Fruit fly (Drosophila melanogaster): ENCODE results near the gene CG15293.

The CG15293 gene

dm6 chr2L:14094606-14095005, 14.6 kb downstream of the CG15293 start (continued):
- TF ChIP-seq CG17829 (tag; optimal IDR thresholded peaks at IDR 0.05) (no peak), CG17612 (GFP tag; IDR thresholded peaks at IDR 0.05) (peak; percentile 5; the same call in 1 of the 2 replicates), unpg (GFP tag; optimal IDR thresholded peaks at IDR 0.05) (no peak), Oaz (GFP tag; IDR thresholded peaks at IDR 0.05) (no peak), corto (GFP tag; optimal IDR thresholded peaks at IDR 0.05) (no peak), CG4617 (GFP tag; optimal IDR thresholded peaks at IDR 0.05; ENCODE audit: borderline replicate concordance) (peak; percentile 1), hbn (GFP tag; IDR thresholded peaks at IDR 0.05; ENCODE audit: partially characterized antibody) (no peak), CG8388 (GFP tag; optimal IDR thresholded peaks at IDR 0.05) (no peak), pita (GFP tag; optimal IDR thresholded peaks at IDR 0.05) (peak; percentile 24), al (GFP tag; IDR thresholded peaks at IDR 0.05) (peak; percentile 48), Doc3 (GFP tag; IDR thresholded peaks at IDR 0.05; ENCODE audit: partially characterized antibody) (no peak), CG4282 (GFP tag; optimal IDR thresholded peaks at IDR 0.05) (peak; percentile 33), CG32532 (GFP tag; IDR thresholded peaks at IDR 0.05) (no peak), Lhr (GFP tag; optimal IDR thresholded peaks at IDR 0.05) (peak; percentile 81), insv (GFP tag; optimal IDR thresholded peaks at IDR 0.05) (peak in 1 of 2 experiments; percentile 28), ham (GFP tag; IDR thresholded peaks at IDR 0.05) (no peak), tup (GFP tag; optimal IDR thresholded peaks at IDR 0.05) (no peak), HLH4C (GFP tag; IDR thresholded peaks at IDR 0.05; ENCODE audit: partially characterized antibody) (0 out of 3 replicates have a peak, but pooled peaks have one; percentile 28), zen2 (GFP tag; IDR thresholded peaks at IDR 0.05; ENCODE audit: partially characterized antibody) (no peak), esg (GFP tag; conservative IDR thresholded peaks at IDR 0.05) (no peak), pho (GFP tag; optimal IDR thresholded peaks at IDR 0.05) (no peak), CG9817 (tag; optimal IDR thresholded peaks at IDR 0.05) (peak; percentile 48), H2.0 (GFP tag; IDR thresholded peaks at IDR 0.05) (no peak; the same call in 1 of the 2 replicates), Drgx (GFP tag; IDR thresholded peaks at IDR 0.05) (no peak), HmgD (GFP tag; optimal IDR thresholded peaks at IDR 0.05) (peak; percentile 40), CG3163 (GFP tag; optimal IDR thresholded peaks at IDR 0.05) (peak; percentile 18), Hr51 (GFP tag; optimal IDR thresholded peaks at IDR 0.05) (no peak), CG17186 (GFP tag; optimal IDR thresholded peaks at IDR 0.05) (no peak), CTCF (GFP tag; optimal IDR thresholded peaks at IDR 0.05) (peak; percentile 92), NfI (GFP tag; optimal IDR thresholded peaks at IDR 0.05) (peak; percentile 54), psq (GFP tag; optimal IDR thresholded peaks at IDR 0.05) (no peak), CG4820 (GFP tag; optimal IDR thresholded peaks at IDR 0.05) (peak; percentile 28), bowl (GFP tag; IDR thresholded peaks at IDR 0.05) (no peak), kay (GFP tag; optimal IDR thresholded peaks at IDR 0.05) (no peak), kah (GFP tag; optimal IDR thresholded peaks at IDR 0.05) (no peak), CG16815 (GFP tag; optimal IDR thresholded peaks at IDR 0.05) (no peak), CG3407 (GFP tag; optimal IDR thresholded peaks at IDR 0.05) (no peak), CG11398 (GFP tag; optimal IDR thresholded peaks at IDR 0.05) (no peak), CG4360 (GFP tag; IDR thresholded peaks at IDR 0.05) (no peak), Mes4 (GFP tag; optimal IDR thresholded peaks at IDR 0.05) (no peak), Meics (GFP tag; optimal IDR thresholded peaks at IDR 0.05) (no peak), CG6683 (GFP tag; optimal IDR thresholded peaks at IDR 0.05) (no peak), Lpt (GFP tag; optimal IDR thresholded peaks at IDR 0.05) (no peak), CG13287 (GFP tag; IDR thresholded peaks at IDR 0.05; ENCODE audit: partially characterized antibody) (peak; percentile 65; the same call in 1 of the 2 replicates), CG3847 (GFP tag; IDR thresholded peaks at IDR 0.05) (peak; percentile 89), sisA (GFP tag; IDR thresholded peaks at IDR 0.05) (no peak), unc-4 (GFP tag; IDR thresholded peaks at IDR 0.05; ENCODE audit: partially characterized antibody) (no peak; the same call in 1 of the 2 replicates), Optix (GFP tag; IDR thresholded peaks at IDR 0.05) (no peak), croc (GFP tag; conservative IDR thresholded peaks at IDR 0.05) (peak; percentile 16; the same call in 1 of the 3 replicates), CG31388 (GFP tag; optimal IDR thresholded peaks at IDR 0.05) (no peak), lmd (GFP tag; IDR thresholded peaks at IDR 0.05) (no peak; the same call in 1 of the 2 replicates)
